Worm (Caenorhabditis elegans) whole organism, young adult: ENCODE results near the gene B0252.8.
A peak's percentile ranks its signal among the peaks of the same experiment; 100 is the strongest.

Experiments
- B0019.2 ChIP-seq: fragments of 200-800 bp; sonication (Bioruptor generic); conservative IDR thresholded peaks from 2 replicates; pipeline ENCODE4 v1.3.6; 2022; ENCODE audit warnings: missing genetic modification reagents, missing genetic modification characterization, missing compliant biosample characterization
- B0336.3 ChIP-seq: fragments of 200-800 bp; sonication (Bioruptor generic); IDR thresholded peaks from 2 replicates; pipeline ENCODE4 v1.3.6; 2022; ENCODE audit warnings: missing genetic modification characterization, missing compliant biosample characterization
- C17E4.6 ChIP-seq: fragments of 200-800 bp; sonication (Bioruptor generic); IDR thresholded peaks from 2 replicates; pipeline ENCODE4 v1.3.6; 2022; ENCODE audit warnings: missing genetic modification reagents, missing genetic modification characterization, missing compliant biosample characterization
- F22D6.2 ChIP-seq: sonication (generic microtip); optimal IDR thresholded peaks from 2 replicates; lab custom pipeline; 2016; ENCODE audit warnings: mild to moderate bottlenecking, missing genetic modification characterization, missing compliant biosample characterization
- F52B5.7 ChIP-seq: sonication (generic microtip); optimal IDR thresholded peaks from 2 replicates; lab custom pipeline; 2016; ENCODE audit warnings: mild to moderate bottlenecking, missing genetic modification characterization, missing compliant biosample characterization
- Y53F4B.3 ChIP-seq: fragments of 200-800 bp; sonication (Bioruptor generic); IDR thresholded peaks from 2 replicates; pipeline ENCODE4 v1.3.6; 2022; ENCODE audit warnings: missing genetic modification reagents, missing genetic modification characterization, missing compliant biosample characterization
- Y67H2A.10 ChIP-seq: fragments of 200-800 bp; sonication (Bioruptor generic); conservative IDR thresholded peaks from 2 replicates; pipeline ENCODE4 v1.3.6; 2022; ENCODE audit warnings: missing genetic modification reagents, missing genetic modification characterization, missing compliant biosample characterization
- atf-7 ChIP-seq: sonication (generic microtip); optimal IDR thresholded peaks from 2 replicates; lab custom pipeline; 2017; ENCODE audit warnings: mild to moderate bottlenecking, missing genetic modification characterization, missing compliant biosample characterization
- athp-1 ChIP-seq: sonication (generic microtip); optimal IDR thresholded peaks from 2 replicates; lab custom pipeline; 2017; ENCODE audit warnings: mild to moderate bottlenecking, missing genetic modification characterization, missing compliant biosample characterization
- attf-3 ChIP-seq: fragments of 200-800 bp; sonication (Bioruptor generic); conservative IDR thresholded peaks from 2 replicates; pipeline ENCODE4 v1.3.6; 2022; ENCODE audit warnings: missing genetic modification reagents, missing genetic modification characterization, missing compliant biosample characterization
- cebp-1 ChIP-seq, 2 experiments: fragments of 200-800 bp in 1 of 2; sonication (Bioruptor generic) in 1 of 2; sonication (generic microtip) in 1 of 2; IDR thresholded peaks in 1 of 2; optimal IDR thresholded peaks in 1 of 2; 2 replicates each; pipeline versions ENCODE4 v1.3.6 to Lab custom; 2017 to 2022; ENCODE audit warnings: missing compliant biosample characterization in 2 of 2, missing genetic modification characterization in 2 of 2, mild to moderate bottlenecking in 1 of 2, missing genetic modification reagents in 1 of 2, moderate library complexity in 1 of 2
- egl-44 ChIP-seq: fragments of 200-800 bp; sonication (Bioruptor generic); IDR thresholded peaks from 2 replicates; pipeline ENCODE4 v1.3.6; 2022; ENCODE audit warnings: missing genetic modification reagents, missing genetic modification characterization, missing compliant biosample characterization
- ekl-4 ChIP-seq: fragments of 200-800 bp; sonication (Bioruptor generic); IDR thresholded peaks from 2 replicates; pipeline ENCODE4 v1.3.6; 2022; ENCODE audit warnings: missing genetic modification reagents, missing genetic modification characterization, missing compliant biosample characterization
- fkh-3 ChIP-seq: sonication (generic microtip); optimal IDR thresholded peaks from 2 replicates; lab custom pipeline; 2016; ENCODE audit warnings: mild to moderate bottlenecking, missing genetic modification characterization, missing compliant biosample characterization
- hmg-1.2 ChIP-seq: fragments of 200-800 bp; sonication (Bioruptor generic); IDR thresholded peaks from 2 replicates; pipeline ENCODE4 v1.3.6; 2022; ENCODE audit warnings: missing genetic modification reagents, missing genetic modification characterization, missing compliant biosample characterization
- lag-1 ChIP-seq: fragments of 200-800 bp; sonication (Bioruptor generic); IDR thresholded peaks from 2 replicates; pipeline ENCODE4 v1.3.6; 2022; ENCODE audit warnings: missing genetic modification reagents, missing genetic modification characterization, missing compliant biosample characterization
- lir-1 ChIP-seq: fragments of 200-800 bp; sonication (Bioruptor generic); conservative IDR thresholded peaks from 2 replicates; pipeline ENCODE4 v1.3.6; 2022; ENCODE audit warnings: missing genetic modification reagents, missing genetic modification characterization, missing compliant biosample characterization
- lsl-1 ChIP-seq: fragments of 200-800 bp; sonication (Bioruptor generic); optimal IDR thresholded peaks from 2 replicates; lab custom pipeline; 2018; ENCODE audit warnings: mild to moderate bottlenecking, missing genetic modification characterization, moderate library complexity, missing compliant biosample characterization
- mcd-1 ChIP-seq: fragments of 200-800 bp; sonication (Bioruptor generic); IDR thresholded peaks from 2 replicates; pipeline ENCODE4 v1.3.6; 2022; ENCODE audit warnings: missing genetic modification reagents, missing genetic modification characterization, missing compliant biosample characterization
- mxl-1 ChIP-seq: sonication (generic microtip); optimal IDR thresholded peaks from 2 replicates; lab custom pipeline; 2016; ENCODE audit warnings: missing genetic modification characterization, missing compliant biosample characterization
- nhr-120 ChIP-seq: fragments of 200-800 bp; sonication (Bioruptor generic); IDR thresholded peaks from 2 replicates; pipeline ENCODE4 v1.3.6; 2022; ENCODE audit warnings: missing genetic modification characterization, missing compliant biosample characterization
- nhr-80 ChIP-seq: sonication (generic microtip); optimal IDR thresholded peaks from 2 replicates; lab custom pipeline; 2016; ENCODE audit warnings: missing genetic modification characterization, missing compliant biosample characterization
- nhr-90 ChIP-seq: sonication (generic microtip); optimal IDR thresholded peaks from 2 replicates; lab custom pipeline; 2016; ENCODE audit warnings: missing genotype, mild to moderate bottlenecking, missing genetic modification characterization, missing compliant biosample characterization
- pha-4 ChIP-seq: fragments of 150-350 bp; sonication (generic microtip); optimal IDR thresholded peaks from 2 replicates; lab custom pipeline; 2014; ENCODE audit warnings: missing biosample characterization, missing genetic modification reagents, missing genetic modification characterization
- rcor-1 ChIP-seq: fragments of 200-800 bp; sonication (Bioruptor generic); IDR thresholded peaks from 2 replicates; pipeline ENCODE4 v1.3.6; 2022; ENCODE audit warnings: missing genetic modification reagents, missing genetic modification characterization, missing compliant biosample characterization
- snpc-1.1 ChIP-seq: sonication (generic microtip); optimal IDR thresholded peaks from 2 replicates; lab custom pipeline; 2017; ENCODE audit warnings: missing genetic modification characterization, mild to moderate bottlenecking, missing compliant biosample characterization, antibody characterized with exemption, moderate library complexity, missing genotype, missing genetic modification reagents; ENCODE audit not compliant: insufficient read depth
- snpc-1.3 ChIP-seq: sonication (generic microtip); optimal IDR thresholded peaks from 2 replicates; lab custom pipeline; 2017; ENCODE audit warnings: missing genetic modification characterization, mild to moderate bottlenecking, missing compliant biosample characterization, antibody characterized with exemption, moderate library complexity, missing genotype, missing genetic modification reagents; ENCODE audit not compliant: insufficient read depth
- snpc-3.4 ChIP-seq: sonication (generic microtip); optimal IDR thresholded peaks from 2 replicates; lab custom pipeline; 2017; ENCODE audit warnings: missing genetic modification characterization, mild to moderate bottlenecking, missing compliant biosample characterization, antibody characterized with exemption, moderate library complexity, missing genotype, missing genetic modification reagents
- snpc-4 ChIP-seq, 5 experiments: fragments of 150-350 bp in 1 of 5; sonication (generic microtip) in 4 of 5; optimal IDR thresholded peaks; 2 replicates each; lab custom pipeline; 2014 to 2018; ENCODE audit warnings: missing genetic modification characterization in 5 of 5, missing biosample characterization in 3 of 5, antibody characterized with exemption in 2 of 5, mild to moderate bottlenecking in 2 of 5, missing compliant biosample characterization in 2 of 5, missing genotype in 2 of 5, moderate library complexity in 2 of 5, missing genetic modification reagents in 1 of 5
- tbx-9 ChIP-seq: sonication (generic microtip); optimal IDR thresholded peaks from 2 replicates; lab custom pipeline; 2016; ENCODE audit warnings: borderline replicate concordance, missing genetic modification characterization, inconsistent platforms, missing compliant biosample characterization
- zfh-2 ChIP-seq: fragments of 200-800 bp; sonication (Bioruptor generic); conservative IDR thresholded peaks from 2 replicates; pipeline ENCODE4 v1.3.6; 2022; ENCODE audit warnings: missing genetic modification reagents, missing genetic modification characterization, missing compliant biosample characterization
- ztf-22 ChIP-seq: fragments of 200-800 bp; sonication (Bioruptor generic); optimal IDR thresholded peaks from 2 replicates; lab custom pipeline; 2018; ENCODE audit warnings: mild to moderate bottlenecking, missing genetic modification characterization, moderate library complexity, missing compliant biosample characterization
- ztf-26 ChIP-seq: sonication (generic microtip); optimal IDR thresholded peaks from 2 replicates; lab custom pipeline; 2017; ENCODE audit warnings: missing genetic modification characterization, missing compliant biosample characterization

B0252.8 gene

DNA sequence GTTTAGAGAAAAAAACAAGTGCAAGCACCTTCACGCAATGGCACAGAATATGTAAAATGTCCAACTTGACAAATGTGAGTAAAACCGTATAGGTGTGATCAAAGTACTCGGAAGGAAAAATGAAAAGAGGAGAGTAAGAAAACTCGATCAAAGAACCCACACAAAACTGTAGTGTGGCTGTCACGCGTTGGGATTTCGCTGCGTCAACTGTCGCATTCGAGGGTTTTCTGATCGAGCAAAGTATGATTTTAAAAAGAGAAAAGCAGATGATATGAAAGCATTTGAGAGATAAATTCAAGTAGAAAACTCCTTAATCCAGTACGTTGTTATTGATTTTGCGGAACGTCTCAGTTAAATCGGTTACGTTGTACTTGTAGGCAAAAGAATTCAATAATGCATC is 24.1 kb upstream of the B0252.8 start (continued):
- TF ChIP-seq lag-1 (GFP tag; lab: Robert Waterston, UW) (no peak), F52B5.7 (tag; lab: Kevin White, UChicago) (no peak), lsl-1 (GFP tag; lab: Kevin White, UChicago) (no peak), lir-1 (GFP tag; lab: Robert Waterston, UW) (0 out of 2 replicates have a peak, but pooled peaks have one; percentile 50), cebp-1 (GFP tag; IDR thresholded peaks at IDR 0.05; lab: Robert Waterston, UW) (no peak), cebp-1 (tag; optimal IDR thresholded peaks at IDR 0.05; lab: Kevin White, UChicago) (peak; percentile 35), Y67H2A.10 (GFP tag; lab: Robert Waterston, UW) (no peak), rcor-1 (GFP tag; lab: Robert Waterston, UW) (no peak), snpc-3.4 (tag; lab: Kevin White, UChicago) (no peak), snpc-4 (GFP tag; optimal IDR thresholded peaks at IDR 0.05; lab: Kevin White, UChicago) (no peak), snpc-4 (tag; optimal IDR thresholded peaks at IDR 0.05; lab: Kevin White, UChicago) (no peak), egl-44 (GFP tag; lab: Robert Waterston, UW) (no peak), attf-3 (no peak), ztf-26 (tag; lab: Kevin White, UChicago) (no peak), tbx-9 (tag; lab: Kevin White, UChicago) (no peak), hmg-1.2 (GFP tag; lab: Robert Waterston, UW) (no peak), nhr-120 (GFP tag; lab: Robert Waterston, UW) (no peak), mxl-1 (tag; lab: Kevin White, UChicago) (no peak), athp-1 (no peak), B0336.3 (GFP tag; lab: Robert Waterston, UW) (no peak), F22D6.2 (tag; lab: Kevin White, UChicago) (no peak), ztf-22 (GFP tag; lab: Kevin White, UChicago) (no peak), B0019.2 (GFP tag; lab: Robert Waterston, UW) (no peak), ekl-4 (GFP tag; lab: Robert Waterston, UW) (no peak), nhr-90 (tag; lab: Kevin White, UChicago) (no peak), pha-4 (tag; lab: Kevin White, UChicago) (no peak), atf-7 (tag; lab: Kevin White, UChicago) (no peak), snpc-1.3 (no peak), zfh-2 (GFP tag; lab: Robert Waterston, UW) (no peak), mcd-1 (GFP tag; lab: Robert Waterston, UW) (no peak), Y53F4B.3 (no peak)

ce11 chrII:6893589-6894245 is 22.2 kb upstream of the B0252.8 start, which contains the start of gene adal-1:
Gene adal-1 (minus strand): TSS chrII:6893639.
- TF ChIP-seq fkh-3 (tag; lab: Kevin White, UChicago) = no peak
- TF ChIP-seq snpc-1.1 = peak; percentile 6
- peak; percentile 61 for TF ChIP-seq lsl-1 (GFP tag; lab: Kevin White, UChicago)

ce11 chrII:6897507-6897906 is 18.5 kb upstream of the B0252.8 start, which contains the start of gene C44B7.11:
Gene C44B7.11 (minus strand): TSS chrII:6897540.
- TF ChIP-seq C17E4.6 (GFP tag; lab: Robert Waterston, UW) = no peak
- peak; percentile 30 for TF ChIP-seq nhr-80 (tag; lab: Kevin White, UChicago)
- TF ChIP-seq, all 124 proteins: peak for 1
